Fruit fly (Drosophila melanogaster) whole organism: ENCODE results near the gene CG43672.

Source experiments
- CG8478 ChIP-seq: fragments of >200 bp; optimal IDR thresholded peaks from 2 replicates; lab custom pipeline; 2018; ENCODE audit warnings: inconsistent platforms
- Dll ChIP-seq: fragments of >200 bp; optimal IDR thresholded peaks from 2 replicates; lab custom pipeline; 2017
- EcR ChIP-seq, 2 experiments: fragments of >200 bp; optimal IDR thresholded peaks; 2 replicates each; lab custom pipeline; 2017; ENCODE audit warnings: missing biosample characterization in 2 of 2, missing genetic modification characterization in 2 of 2, missing genetic modification reagents in 2 of 2
- pan ChIP-seq: fragments of >200 bp; optimal IDR thresholded peaks from 2 replicates; lab custom pipeline; 2017
- psq ChIP-seq: fragments of >200 bp; optimal IDR thresholded peaks from 2 replicates; lab custom pipeline; 2017
- usp ChIP-seq: fragments of >200 bp; optimal IDR thresholded peaks from 2 replicates; lab custom pipeline; 2017; ENCODE audit warnings: missing biosample characterization, missing genetic modification characterization, mixed read lengths

CG43672 gene

DNA sequence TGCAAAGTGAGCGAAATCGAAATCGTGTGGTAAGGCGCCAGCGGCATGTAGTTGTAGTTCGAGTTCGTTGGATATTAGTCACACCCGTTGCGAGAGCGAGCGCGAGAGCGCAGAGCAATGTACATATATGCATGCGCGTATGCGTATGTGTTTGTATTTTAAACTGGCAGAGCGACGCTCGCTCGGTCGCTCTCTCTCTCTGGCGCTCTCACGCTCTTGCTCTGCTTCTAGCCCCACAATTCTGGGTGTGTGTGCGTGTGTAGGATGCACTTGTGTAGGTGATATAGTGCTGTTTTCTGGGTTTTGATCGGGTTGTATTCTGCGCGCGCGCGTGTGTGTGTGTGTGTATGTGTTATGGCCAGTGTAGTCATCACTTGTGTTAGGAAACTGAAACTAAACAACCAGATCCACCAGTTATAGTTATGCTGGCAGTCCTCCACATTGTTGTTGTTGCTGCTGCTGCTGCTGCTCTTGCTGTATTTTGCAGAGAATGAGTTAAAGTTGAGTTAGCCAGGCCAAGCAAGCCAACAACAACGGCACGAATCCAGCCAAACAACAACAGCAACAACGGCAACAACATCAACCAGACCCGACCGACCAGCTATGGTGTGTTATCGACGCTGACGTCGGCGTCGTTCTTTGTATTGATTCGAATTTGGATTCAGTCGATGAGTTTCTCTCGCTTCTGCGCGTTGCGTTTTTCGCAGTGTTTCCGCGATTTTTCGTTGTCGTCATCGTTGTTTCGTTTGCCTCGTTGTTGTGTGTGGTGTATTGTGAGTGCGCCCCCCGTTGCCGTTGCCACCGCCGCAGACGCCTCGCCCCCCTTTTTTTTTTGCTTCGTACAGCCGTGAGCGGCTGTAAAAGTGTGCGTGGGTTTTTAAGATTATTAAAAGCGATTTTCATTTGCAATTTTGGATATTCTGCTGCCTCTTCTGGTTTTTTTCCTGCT lies 39.2 kb downstream of the CG43672 start:
- TF ChIP-seq pan (lab: Kevin White, UChicago) (no peak), Dll (lab: Kevin White, UChicago) (no peak), psq (lab: Kevin White, UChicago) (no peak), CG8478 (peak; percentile 42)

DNA sequence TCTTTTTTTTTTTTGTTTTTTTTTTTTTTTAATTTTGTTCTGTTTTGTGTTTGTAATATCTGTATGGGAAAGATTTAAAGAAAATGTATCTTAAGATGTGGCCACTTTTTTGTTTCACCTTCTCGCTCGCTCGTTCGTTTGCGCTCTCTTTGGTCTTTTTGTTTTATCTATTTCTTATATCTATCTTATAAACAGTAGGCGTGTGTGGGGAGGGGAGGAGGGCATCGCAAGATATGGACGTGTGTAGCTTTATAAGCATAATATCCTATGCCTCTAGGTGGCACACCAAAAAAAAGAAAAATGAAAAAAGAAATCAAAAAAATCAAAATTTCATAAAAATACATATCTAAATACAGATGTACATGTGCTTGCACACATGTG lies 39.8 kb downstream of the CG43672 start:
- no peak for TF ChIP-seq psq (lab: Kevin White, UChicago)
- no peak for TF ChIP-seq pan (lab: Kevin White, UChicago)
- no peak for TF ChIP-seq Dll (lab: Kevin White, UChicago)
- TF ChIP-seq usp (GFP tag; lab: Kevin White, UChicago): no peak
- no peak for TF ChIP-seq CG8478
- no peak for TF ChIP-seq EcR (GFP tag; optimal IDR thresholded peaks at IDR 0.05; lab: Kevin White, UChicago)

DNA sequence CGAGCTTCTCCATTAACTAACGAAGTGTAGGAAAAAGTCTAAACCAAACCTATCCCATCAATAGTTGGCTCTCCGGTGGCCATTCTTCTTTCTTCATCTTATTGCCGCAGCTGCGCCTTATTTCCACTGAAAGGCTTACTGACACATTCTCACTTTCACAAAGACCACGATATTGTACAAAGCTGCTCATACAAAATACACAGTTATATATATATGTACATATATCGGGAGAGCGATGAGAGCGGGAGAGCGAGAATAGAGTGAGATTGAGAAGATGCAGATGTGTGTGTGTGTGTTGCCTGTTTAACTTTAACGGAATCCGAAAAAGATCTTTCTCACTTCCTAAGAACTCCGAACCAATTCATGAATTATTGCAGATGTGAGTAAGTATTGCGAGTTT lies 40.5 kb downstream of the CG43672 start:
- TF ChIP-seq EcR (GFP tag; optimal IDR thresholded peaks at IDR 0.05; lab: Kevin White, UChicago) (no peak), pan (lab: Kevin White, UChicago) (no peak), psq (lab: Kevin White, UChicago) (no peak), usp (GFP tag; lab: Kevin White, UChicago) (no peak), Dll (lab: Kevin White, UChicago) (no peak), CG8478 (no peak)

DNA sequence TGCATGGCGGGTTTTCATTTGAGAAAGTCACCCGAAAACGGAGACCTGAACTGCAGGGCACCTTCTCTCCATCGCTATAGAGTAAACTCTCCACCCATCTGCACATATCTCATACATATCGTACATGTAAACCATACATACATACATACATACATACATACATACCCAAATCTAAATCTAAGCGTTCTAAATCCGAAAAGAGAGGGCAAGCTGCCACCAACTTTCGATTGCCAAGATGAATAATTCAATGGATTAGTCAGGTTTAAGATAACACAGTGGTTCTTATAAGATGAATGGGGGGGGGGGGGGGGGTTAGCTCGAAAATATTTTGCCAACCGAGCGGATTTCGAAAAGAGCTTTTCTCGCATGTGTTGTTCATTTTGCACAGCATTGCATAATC lies 41.7 kb downstream of the CG43672 start:
- TF ChIP-seq psq (lab: Kevin White, UChicago) (no peak), Dll (lab: Kevin White, UChicago) (no peak), usp (GFP tag; lab: Kevin White, UChicago) (no peak), pan (lab: Kevin White, UChicago) (no peak), CG8478 (no peak), EcR (GFP tag; optimal IDR thresholded peaks at IDR 0.05; lab: Kevin White, UChicago) (no peak)

DNA sequence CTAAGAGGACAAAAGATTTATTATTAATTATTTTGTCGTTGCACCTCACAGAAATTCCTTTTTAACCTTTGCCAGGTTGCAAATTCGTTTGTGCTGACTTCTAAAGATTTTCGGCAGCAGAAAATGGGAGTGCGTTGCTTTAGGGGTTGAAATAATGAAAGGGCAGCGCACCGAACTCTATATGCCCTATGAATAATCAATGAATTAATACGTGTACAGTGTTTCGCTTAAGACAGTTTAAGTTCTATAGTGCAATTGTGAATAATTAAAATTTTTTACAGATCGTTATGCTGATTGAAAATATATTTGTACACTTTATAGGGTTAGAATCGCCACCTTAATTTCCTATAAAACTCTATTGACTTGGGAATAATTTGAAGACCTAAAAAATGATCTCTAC lies 43.4 kb downstream of the CG43672 start:
- TF ChIP-seq usp (GFP tag; lab: Kevin White, UChicago) (no peak), CG8478 (no peak), psq (lab: Kevin White, UChicago) (no peak), Dll (lab: Kevin White, UChicago) (no peak), pan (lab: Kevin White, UChicago) (no peak), EcR (GFP tag; optimal IDR thresholded peaks at IDR 0.05; lab: Kevin White, UChicago) (no peak)

DNA sequence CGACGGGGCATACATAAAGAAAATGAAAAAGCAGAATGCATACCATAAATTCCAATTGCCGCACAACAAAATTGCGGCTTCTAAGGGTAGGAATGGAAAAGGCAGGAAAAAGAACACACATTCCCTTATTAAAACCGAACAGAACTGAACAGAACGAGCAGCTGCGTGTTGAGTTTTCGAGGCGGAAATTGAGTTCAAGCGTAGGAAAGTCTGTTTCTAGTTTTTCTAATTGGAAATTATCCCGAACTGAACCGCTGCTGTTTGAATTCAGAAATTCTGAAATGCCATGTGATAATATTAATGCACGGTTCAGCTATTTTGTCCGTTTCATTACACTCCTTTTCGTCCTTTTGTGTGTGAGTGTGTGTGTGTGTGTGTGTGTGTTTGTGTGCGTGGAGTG lies 44.1 kb downstream of the CG43672 start:
- TF ChIP-seq psq (lab: Kevin White, UChicago): no peak
- TF ChIP-seq pan (lab: Kevin White, UChicago): no peak
- no peak for TF ChIP-seq CG8478
- no peak for TF ChIP-seq EcR (GFP tag; optimal IDR thresholded peaks at IDR 0.05; lab: Kevin White, UChicago)
- TF ChIP-seq usp (GFP tag; lab: Kevin White, UChicago): no peak
- TF ChIP-seq Dll (lab: Kevin White, UChicago): no peak

DNA sequence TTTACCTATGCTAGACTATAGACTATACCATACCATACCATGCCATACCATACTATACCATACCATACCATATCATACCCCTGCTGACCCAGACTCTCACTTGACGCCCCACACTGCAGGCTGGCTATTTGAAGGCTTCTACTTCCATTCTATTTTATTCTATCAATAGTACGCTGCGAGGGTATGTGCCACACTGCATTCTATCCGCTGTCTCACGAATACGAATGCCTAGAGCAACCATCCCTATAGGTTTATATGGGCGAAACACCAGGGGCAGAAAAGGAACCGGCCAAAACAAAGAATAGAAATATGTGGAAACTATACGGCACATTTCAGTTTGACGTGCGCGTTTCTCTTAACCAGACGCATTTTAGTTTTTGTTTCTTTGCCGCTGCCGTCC lies 45.1 kb downstream of the CG43672 start:
- TF ChIP-seq pan (lab: Kevin White, UChicago) (no peak), usp (GFP tag; lab: Kevin White, UChicago) (no peak), psq (lab: Kevin White, UChicago) (no peak), Dll (lab: Kevin White, UChicago) (no peak), EcR (GFP tag; optimal IDR thresholded peaks at IDR 0.05; lab: Kevin White, UChicago) (no peak), CG8478 (no peak)

DNA sequence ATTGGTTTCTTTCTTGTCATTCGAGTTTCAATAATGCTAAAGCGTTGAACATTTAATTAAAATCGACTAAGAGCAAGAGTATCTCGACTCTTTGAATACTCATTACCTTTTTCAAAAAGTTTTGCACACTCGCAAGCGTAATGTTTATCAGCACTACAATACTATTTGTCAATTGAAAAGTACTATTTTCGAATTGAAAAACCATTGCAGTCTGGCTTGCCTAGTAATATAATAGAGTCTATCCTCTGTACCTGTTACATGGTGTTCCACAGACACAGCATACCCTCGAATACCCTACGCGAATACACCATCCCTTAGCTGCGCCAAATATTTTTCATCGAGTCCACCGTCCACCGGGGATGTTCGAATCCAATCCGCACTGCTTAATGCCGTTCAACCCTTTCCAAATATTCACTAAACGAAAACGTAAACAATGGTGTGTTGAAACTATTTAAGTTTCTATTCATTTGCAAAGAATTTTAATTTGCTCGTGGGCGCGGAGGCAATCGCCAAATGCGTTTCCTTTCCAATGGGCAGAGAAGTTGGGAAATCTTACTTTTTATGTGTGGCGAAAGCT lies 45.9 kb downstream of the CG43672 start:
- TF ChIP-seq pan (lab: Kevin White, UChicago) (peak; percentile 67), psq (lab: Kevin White, UChicago) (no peak)

DNA sequence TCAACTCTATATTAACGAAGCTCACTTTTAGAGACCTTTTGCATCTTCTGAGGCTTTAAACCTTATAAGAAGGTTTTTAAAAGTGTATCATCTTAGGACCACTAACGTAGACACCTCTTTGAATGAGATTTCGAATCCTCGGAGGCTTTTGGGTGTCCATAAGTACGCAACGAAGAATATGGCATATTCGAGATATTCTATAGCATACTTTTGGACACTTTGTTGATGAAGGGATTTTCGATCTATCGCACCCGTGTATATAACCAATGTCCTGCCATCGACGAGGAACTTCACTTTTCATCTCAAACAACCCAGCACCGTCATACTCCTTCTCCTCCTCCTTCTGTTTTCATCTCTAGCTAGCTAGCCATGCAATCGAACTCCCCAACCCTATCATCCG lies 49.6 kb downstream of the CG43672 start:
- TF ChIP-seq Dll (lab: Kevin White, UChicago) (no peak), psq (lab: Kevin White, UChicago) (no peak), pan (lab: Kevin White, UChicago) (no peak), usp (GFP tag; lab: Kevin White, UChicago) (no peak), EcR (GFP tag; optimal IDR thresholded peaks at IDR 0.05; lab: Kevin White, UChicago) (no peak), CG8478 (no peak)
